Fruit fly (Drosophila melanogaster) whole organism, embryonic: Measurements from ENCODE around the gene Phyhd1.

Experiments used
- CG10209 ChIP-seq: fragments of 200-800 bp; sonication (Bioruptor generic); optimal IDR thresholded peaks from 3 replicates; lab custom pipeline; 2017; ENCODE audit warnings: missing biosample characterization, mild to moderate bottlenecking, missing genetic modification characterization, missing genetic modification reagents
- CG10274 ChIP-seq: fragments of 200-800 bp; sonication (Bioruptor generic); optimal IDR thresholded peaks from 3 replicates; lab custom pipeline; 2017; ENCODE audit warnings: missing biosample characterization, mild to moderate bottlenecking, missing genetic modification characterization
- CG12769 ChIP-seq: fragments of 200-800 bp; sonication (Bioruptor generic); optimal IDR thresholded peaks from 2 replicates; lab custom pipeline; 2019; ENCODE audit warnings: missing biosample characterization, mild to moderate bottlenecking, missing genetic modification characterization, moderate library complexity
- CG13287 ChIP-seq: fragments of 200-800 bp; sonication (Bioruptor generic); IDR thresholded peaks from 2 replicates; pipeline ENCODE4 v1.3.6; 2022; ENCODE audit warnings: missing biosample characterization, missing genetic modification characterization; ENCODE audit not compliant: partially characterized antibody
- CG13894 ChIP-seq: fragments of 200-800 bp; sonication (Bioruptor generic); optimal IDR thresholded peaks from 3 replicates; lab custom pipeline; 2018; ENCODE audit warnings: missing biosample characterization, mild to moderate bottlenecking, missing genetic modification characterization, moderate library complexity
- CG14965 ChIP-seq: fragments of 200-800 bp; sonication (Bioruptor generic); optimal IDR thresholded peaks from 2 replicates; lab custom pipeline; 2016; ENCODE audit warnings: missing biosample characterization, missing genetic modification characterization, borderline replicate concordance
- CG15601 ChIP-seq: fragments of 200-800 bp; sonication (Bioruptor generic); optimal IDR thresholded peaks from 3 replicates; lab custom pipeline; 2019; ENCODE audit warnings: missing biosample characterization, mild to moderate bottlenecking, missing genetic modification characterization, moderate library complexity
- CG17361 ChIP-seq: fragments of 200-800 bp; sonication (Bioruptor generic); IDR thresholded peaks from 3 replicates; pipeline ENCODE4 v1.3.6; 2022; ENCODE audit warnings: missing biosample characterization, missing genetic modification characterization
- CG17385 ChIP-seq: fragments of 200-800 bp; sonication (Bioruptor generic); optimal IDR thresholded peaks from 3 replicates; lab custom pipeline; 2018; ENCODE audit warnings: missing biosample characterization, mild to moderate bottlenecking, missing genetic modification characterization
- CG2712 ChIP-seq: fragments of 200-800 bp; optimal IDR thresholded peaks from 3 replicates; lab custom pipeline; 2019; ENCODE audit warnings: missing biosample characterization, mild to moderate bottlenecking, missing genetic modification characterization, moderate library complexity
- CG3163 ChIP-seq: fragments of 200-800 bp; sonication (Bioruptor generic); optimal IDR thresholded peaks from 3 replicates; lab custom pipeline; 2016; ENCODE audit warnings: missing biosample characterization, missing genetic modification characterization
- CG32767 ChIP-seq: fragments of 200-800 bp; sonication (Bioruptor generic); IDR thresholded peaks from 2 replicates; pipeline ENCODE4 v1.3.6; 2022; ENCODE audit warnings: missing biosample characterization, missing genetic modification characterization
- CG3407 ChIP-seq: fragments of 200-800 bp; sonication (Bioruptor generic); optimal IDR thresholded peaks from 2 replicates; lab custom pipeline; 2018; ENCODE audit warnings: missing biosample characterization, mild to moderate bottlenecking, missing genetic modification characterization
- CG3995 ChIP-seq: fragments of 200-800 bp; sonication (Bioruptor generic); optimal IDR thresholded peaks from 3 replicates; lab custom pipeline; 2016; ENCODE audit warnings: missing biosample characterization, missing genetic modification characterization
- CG5180 ChIP-seq: fragments of 200-800 bp; sonication (Bioruptor generic); optimal IDR thresholded peaks from 3 replicates; lab custom pipeline; 2017; ENCODE audit warnings: missing biosample characterization, missing genetic modification characterization, mild to moderate bottlenecking, moderate library complexity, missing genetic modification reagents
- CG6813 ChIP-seq: fragments of 200-800 bp; sonication (Bioruptor generic); optimal IDR thresholded peaks from 2 replicates; lab custom pipeline; 2017; ENCODE audit warnings: missing biosample characterization, missing genetic modification characterization, mild to moderate bottlenecking, moderate library complexity, missing genetic modification reagents
- CG7839 ChIP-seq: fragments of 200-800 bp; sonication (Bioruptor generic); optimal IDR thresholded peaks from 3 replicates; lab custom pipeline; 2018; ENCODE audit warnings: missing biosample characterization, mild to moderate bottlenecking, missing genetic modification characterization, moderate library complexity
- CG7963 ChIP-seq: fragments of 200-800 bp; sonication (Bioruptor generic); IDR thresholded peaks from 3 replicates; pipeline ENCODE4 v1.3.6; 2022; ENCODE audit warnings: missing biosample characterization, missing genetic modification characterization; ENCODE audit not compliant: partially characterized antibody
- CG9932 ChIP-seq: fragments of 200-800 bp; sonication (Bioruptor generic); IDR thresholded peaks from 2 replicates; pipeline ENCODE4 v1.3.6; 2022; ENCODE audit warnings: missing biosample characterization, missing genetic modification characterization
- Camta ChIP-seq: fragments of 200-800 bp; sonication (Bioruptor generic); optimal IDR thresholded peaks from 2 replicates; lab custom pipeline; 2016; ENCODE audit warnings: missing biosample characterization, missing genetic modification characterization
- Deaf1 ChIP-seq: fragments of 200-800 bp; optimal IDR thresholded peaks from 3 replicates; lab custom pipeline; 2019; ENCODE audit warnings: missing biosample characterization, mild to moderate bottlenecking, missing genetic modification characterization, moderate library complexity
- Doc2 ChIP-seq: fragments of 200-800 bp; sonication (Bioruptor generic); IDR thresholded peaks from 2 replicates; pipeline ENCODE4 v1.3.6; 2022; ENCODE audit warnings: missing biosample characterization, missing genetic modification characterization
- Eip74EF ChIP-seq, 2 experiments: fragments of 200-800 bp in 1 of 2; fragments of >200 bp in 1 of 2; sonication (Bioruptor generic) in 1 of 2; optimal IDR thresholded peaks; 2 replicates each; lab custom pipeline; 2017 to 2019; ENCODE audit warnings: missing biosample characterization in 2 of 2, missing genetic modification characterization in 2 of 2, mild to moderate bottlenecking in 1 of 2, moderate library complexity in 1 of 2
- Fer3 ChIP-seq: fragments of 200-800 bp; sonication (Bioruptor generic); optimal IDR thresholded peaks from 2 replicates; lab custom pipeline; 2018; ENCODE audit warnings: missing biosample characterization, mild to moderate bottlenecking, missing genetic modification characterization, moderate library complexity
- Gug ChIP-seq: fragments of 200-800 bp; sonication (Bioruptor generic); IDR thresholded peaks from 4 replicates; pipeline ENCODE4 v1.3.6; 2022; ENCODE audit warnings: missing biosample characterization, missing genetic modification characterization
- Hey ChIP-seq: fragments of 200-800 bp; sonication (Bioruptor generic); optimal IDR thresholded peaks from 3 replicates; lab custom pipeline; 2018; ENCODE audit warnings: missing biosample characterization, mild to moderate bottlenecking, missing genetic modification characterization
- HmgD ChIP-seq: fragments of 200-800 bp; sonication (Bioruptor generic); optimal IDR thresholded peaks from 3 replicates; lab custom pipeline; 2016; ENCODE audit warnings: missing biosample characterization, missing genetic modification characterization
- Lhr ChIP-seq: fragments of 200-800 bp; sonication (Bioruptor generic); optimal IDR thresholded peaks from 3 replicates; lab custom pipeline; 2017; ENCODE audit warnings: mild to moderate bottlenecking, missing biosample characterization, missing genetic modification reagents, missing genetic modification characterization
- Lim3 ChIP-seq: fragments of 200-800 bp; sonication (Bioruptor generic); IDR thresholded peaks from 2 replicates; pipeline ENCODE4 v1.3.6; 2022; ENCODE audit warnings: missing biosample characterization, missing genetic modification characterization
- Opbp ChIP-seq: fragments of 200-800 bp; sonication (Bioruptor generic); IDR thresholded peaks from 3 replicates; pipeline ENCODE4 v1.3.6; 2022; ENCODE audit warnings: missing biosample characterization, missing genetic modification characterization; ENCODE audit not compliant: partially characterized antibody
- Sry-δ ChIP-seq: fragments of 200-800 bp; sonication (Bioruptor generic); optimal IDR thresholded peaks from 2 replicates; lab custom pipeline; 2016; ENCODE audit warnings: missing biosample characterization, missing genetic modification characterization
- br ChIP-seq: fragments of >200 bp; optimal IDR thresholded peaks from 2 replicates; lab custom pipeline; 2017
- caup ChIP-seq: fragments of 200-800 bp; sonication (Bioruptor generic); optimal IDR thresholded peaks from 3 replicates; lab custom pipeline; 2017; ENCODE audit warnings: missing biosample characterization, mild to moderate bottlenecking, missing genetic modification characterization, moderate library complexity; ENCODE audit not compliant: severe bottlenecking
- dmrt11E ChIP-seq: fragments of 200-800 bp; sonication (Bioruptor generic); optimal IDR thresholded peaks from 3 replicates; lab custom pipeline; 2018; ENCODE audit warnings: missing biosample characterization, mild to moderate bottlenecking, missing genetic modification characterization, moderate library complexity
- exex ChIP-seq: fragments of 200-800 bp; sonication (Bioruptor generic); optimal IDR thresholded peaks from 4 replicates; lab custom pipeline; 2018; ENCODE audit warnings: missing biosample characterization, mild to moderate bottlenecking, missing genetic modification characterization, moderate library complexity
- hkb ChIP-seq, 2 experiments: fragments of 200-800 bp in 1 of 2; fragments of >200 bp in 1 of 2; sonication (Bioruptor generic) in 1 of 2; IDR thresholded peaks in 1 of 2; optimal IDR thresholded peaks in 1 of 2; 2 replicates each; pipeline versions ENCODE4 v1.3.6 to Lab custom; 2017 to 2022; ENCODE audit warnings: missing biosample characterization in 1 of 2, missing genetic modification characterization in 1 of 2
- lab ChIP-seq: fragments of 200-800 bp; sonication (Bioruptor generic); optimal IDR thresholded peaks from 3 replicates; lab custom pipeline; 2017; ENCODE audit warnings: missing biosample characterization, missing genetic modification characterization, mild to moderate bottlenecking, moderate library complexity, missing genetic modification reagents
- nmo ChIP-seq: fragments of 200-800 bp; sonication (Bioruptor generic); optimal IDR thresholded peaks from 2 replicates; lab custom pipeline; 2018; ENCODE audit warnings: missing biosample characterization, mild to moderate bottlenecking, missing genetic modification characterization, moderate library complexity
- phol ChIP-seq: fragments of 200-800 bp; sonication (Bioruptor generic); optimal IDR thresholded peaks from 3 replicates; lab custom pipeline; 2018; ENCODE audit warnings: missing biosample characterization, mild to moderate bottlenecking, missing genetic modification characterization, moderate library complexity
- pita ChIP-seq: fragments of 200-800 bp; sonication (Bioruptor generic); optimal IDR thresholded peaks from 2 replicates; lab custom pipeline; 2017; ENCODE audit warnings: missing biosample characterization, mild to moderate bottlenecking, missing genetic modification characterization
- pros ChIP-seq: fragments of 200-800 bp; sonication (Bioruptor generic); optimal IDR thresholded peaks from 3 replicates; lab custom pipeline; 2019; ENCODE audit warnings: missing biosample characterization, mild to moderate bottlenecking, missing genetic modification characterization, moderate library complexity
- row ChIP-seq: fragments of 200-800 bp; sonication (Bioruptor generic); IDR thresholded peaks from 3 replicates; pipeline ENCODE4 v1.3.6; 2022; ENCODE audit warnings: missing biosample characterization, missing genetic modification characterization
- schlank ChIP-seq: fragments of 200-800 bp; sonication (Bioruptor generic); optimal IDR thresholded peaks from 2 replicates; lab custom pipeline; 2018; ENCODE audit warnings: missing biosample characterization, mild to moderate bottlenecking, missing genetic modification characterization
- scrt ChIP-seq: fragments of 200-800 bp; sonication (Bioruptor generic); optimal IDR thresholded peaks from 2 replicates; lab custom pipeline; 2018; ENCODE audit warnings: missing biosample characterization, mild to moderate bottlenecking, missing genetic modification characterization, moderate library complexity
- ssp ChIP-seq: fragments of 200-800 bp; sonication (Bioruptor generic); IDR thresholded peaks from 2 replicates; pipeline ENCODE4 v1.3.6; 2022; ENCODE audit warnings: missing biosample characterization, missing genetic modification characterization
- tgo ChIP-seq: fragments of 200-800 bp; sonication (Bioruptor generic); IDR thresholded peaks from 3 replicates; pipeline ENCODE4 v1.3.6; 2022; ENCODE audit warnings: missing biosample characterization, missing genetic modification characterization
- zfh2 ChIP-seq: fragments of 200-800 bp; sonication (Bioruptor generic); optimal IDR thresholded peaks from 2 replicates; lab custom pipeline; 2016; ENCODE audit warnings: missing biosample characterization, missing genetic modification characterization

Gene Phyhd1

dm6 chr3R:10677245-10677902, 3.4 kb downstream of the Phyhd1 start, which contains the start of gene CG6465 (continued):
- TF ChIP-seq dmrt11E (peak; percentile 4), zfh2 (GFP tag; lab: Kevin White, UChicago) (no peak), lab (GFP tag; lab: Kevin White, UChicago) (peak; percentile 68), CG2712 (peak; percentile 21), br (lab: Kevin White, UChicago) (no peak), nmo (GFP tag; lab: Kevin White, UChicago) (peak; percentile 35), scrt (GFP tag; lab: Kevin White, UChicago) (no peak), CG12769 (tag; lab: Kevin White, UChicago) (peak; percentile 18), ssp (GFP tag; lab: Robert Waterston, UW) (0 out of 2 replicates have a peak, but pooled peaks have one; percentile 16), CG3163 (peak; percentile 8), Deaf1 (tag; lab: Kevin White, UChicago) (peak; percentile 61), CG13287 (GFP tag; lab: Robert Waterston, UW) (peak; percentile 48; the same call in 1 of the 2 replicates), CG9932 (GFP tag; lab: Robert Waterston, UW) (no peak), Opbp (GFP tag; lab: Robert Waterston, UW) (peak; percentile 57; the same call in 1 of the 3 replicates), hkb (optimal IDR thresholded peaks at IDR 0.05; lab: Kevin White, UChicago) (no peak), hkb (GFP tag; IDR thresholded peaks at IDR 0.05; lab: Robert Waterston, UW) (0 out of 2 replicates have a peak, but pooled peaks have one; percentile 50), Lhr (GFP tag; lab: Kevin White, UChicago) (peak; percentile 74), CG3407 (GFP tag; lab: Kevin White, UChicago) (no peak), pros (GFP tag; lab: Kevin White, UChicago) (peak; percentile 47), tgo (GFP tag; lab: Robert Waterston, UW) (peak; percentile 22; the same call in 1 of the 3 replicates), Camta (GFP tag; lab: Kevin White, UChicago) (peak; percentile 33), caup (GFP tag; lab: Kevin White, UChicago) (peak; percentile 19), CG10209 (GFP tag; lab: Kevin White, UChicago) (no peak), row (GFP tag; lab: Robert Waterston, UW) (peak; percentile 53; the same call in 2 of the 3 replicates), CG10274 (GFP tag; lab: Kevin White, UChicago) (peak; percentile 32), Fer3 (tag; lab: Kevin White, UChicago) (peak; percentile 1), CG17385 (peak; percentile 9), CG7963 (GFP tag; lab: Robert Waterston, UW) (no peak), Gug (GFP tag; lab: Robert Waterston, UW) (no peak), Sry-δ (GFP tag; lab: Kevin White, UChicago) (no peak), CG7839 (tag; lab: Kevin White, UChicago) (peak; percentile 38), CG5180 (GFP tag; lab: Kevin White, UChicago) (no peak), schlank (tag; lab: Kevin White, UChicago) (no peak), CG3995 (peak; percentile 52), CG6813 (no peak), pita (GFP tag; lab: Kevin White, UChicago) (peak; percentile 71), HmgD (peak; percentile 78), CG32767 (no peak), exex (tag; lab: Kevin White, UChicago) (no peak), Eip74EF (GFP tag; optimal IDR thresholded peaks at IDR 0.05; lab: Kevin White, UChicago) (peak; percentile 24 to 87), CG17361 (GFP tag; lab: Robert Waterston, UW) (peak; percentile 39; the same call in 1 of the 3 replicates), Doc2 (GFP tag; lab: Robert Waterston, UW) (no peak), CG15601 (peak; percentile 70), CG14965 (GFP tag; lab: Kevin White, UChicago) (no peak), Hey (no peak), CG13894 (tag; lab: Kevin White, UChicago) (peak; percentile 76), phol (tag; lab: Kevin White, UChicago) (peak; percentile 14), Lim3 (no peak)
